Worm (Caenorhabditis elegans): Measurements from ENCODE around the gene Y57G11C.14.

DNA sequence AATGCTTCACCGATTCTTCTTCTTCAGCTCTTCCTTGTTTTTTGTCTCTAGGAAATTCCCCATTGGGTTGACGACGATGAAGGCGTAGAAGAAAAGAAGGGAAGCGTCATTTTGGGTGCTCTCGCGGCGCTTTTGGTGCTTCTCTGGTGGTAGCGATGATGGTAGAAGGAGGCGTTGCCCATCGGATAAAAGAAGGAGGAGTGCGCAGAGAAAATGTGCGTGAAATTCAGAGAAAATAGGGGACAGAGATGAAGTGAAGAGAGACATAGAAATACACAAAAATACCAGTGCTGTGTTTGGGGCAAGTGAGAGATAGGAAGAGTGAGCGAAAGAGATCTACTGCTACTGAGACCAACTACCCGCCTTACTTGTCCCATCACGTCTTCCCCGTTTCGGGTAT is 7.8 kb downstream of the Y57G11C.14 start, which contains the start of gene oig-5:
- TF ChIP-seq nhr-237 (tag; optimal IDR thresholded peaks at IDR 0.05) (no peak), R02D3.7 (tag; optimal IDR thresholded peaks at IDR 0.05) (no peak), zag-1 (tag; optimal IDR thresholded peaks at IDR 0.05) (no peak), elt-2 (tag; optimal IDR thresholded peaks at IDR 0.05) (no peak), lsy-12 (tag; optimal IDR thresholded peaks at IDR 0.05) (no peak), ZK546.5 (tag; optimal IDR thresholded peaks at IDR 0.05) (no peak), eor-1 (tag; optimal IDR thresholded peaks at IDR 0.05) (no peak)

Data from whole organism, L3 larva.